Comparison of ENCODE assay signal across 1 fruit fly cellular context in the genomic region with DNA sequence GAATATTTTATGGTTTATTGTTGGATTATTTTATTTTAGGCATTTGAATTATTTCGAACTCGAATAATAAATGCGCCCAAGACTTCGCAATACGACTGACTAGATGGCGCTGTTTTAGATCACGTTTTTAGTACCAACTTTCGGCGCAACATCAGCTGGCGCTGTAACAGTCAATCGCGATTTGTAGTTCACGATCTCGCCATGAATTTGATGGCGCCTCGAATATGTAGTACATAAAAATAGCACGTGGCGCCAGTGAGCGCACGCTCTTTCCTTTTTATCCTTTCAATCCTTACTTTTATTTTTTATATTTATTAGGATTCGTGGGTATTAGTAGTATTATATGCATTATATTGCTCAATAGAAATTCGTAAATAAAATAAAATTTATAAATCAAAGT.
TF ChIP-seq lines count a peak whose summit lies in the region.

No protein-coding gene starts in this region.

TF ChIP-seq in whole organism, embryonic, 481 proteins besides CTCF, POLR2A, EP300 and RAD21 (continued from another document):
- TF ChIP-seq CG13894 (tag; optimal IDR thresholded peaks at IDR 0.05; lab: Kevin White, UChicago): peak; percentile 2
- TF ChIP-seq gem (tag; optimal IDR thresholded peaks at IDR 0.05; lab: Kevin White, UChicago): peak; percentile 72
- peak; percentile 70 for TF ChIP-seq Antp (GFP tag; optimal IDR thresholded peaks at IDR 0.05; lab: Kevin White, UChicago)
- TF ChIP-seq CG6654 (GFP tag; optimal IDR thresholded peaks at IDR 0.05; lab: Kevin White, UChicago): peak; percentile 24
- TF ChIP-seq bcd (GFP tag; optimal IDR thresholded peaks at IDR 0.05; lab: Kevin White, UChicago): peak; percentile 60
- peak; percentile 86 for TF ChIP-seq CG10959 (GFP tag; IDR thresholded peaks at IDR 0.05; lab: Robert Waterston, UW)
- TF ChIP-seq Ets65A (GFP tag; lab: Kevin White, UChicago): peak; percentile 94
- no peak for TF ChIP-seq hkb (optimal IDR thresholded peaks at IDR 0.05; lab: Kevin White, UChicago)
- peak; percentile 68 for TF ChIP-seq hkb (GFP tag; IDR thresholded peaks at IDR 0.05; lab: Robert Waterston, UW)
- TF ChIP-seq Optix (GFP tag; IDR thresholded peaks at IDR 0.05; lab: Robert Waterston, UW): peak; percentile 77
- peak; percentile 83 for TF ChIP-seq CG1024 (GFP tag; IDR thresholded peaks at IDR 0.05; lab: Robert Waterston, UW)
- no peak for TF ChIP-seq jigr1 (GFP tag; IDR thresholded peaks at IDR 0.05; lab: Robert Waterston, UW)
- peak; percentile 36; the same call in 1 of the 2 replicates for TF ChIP-seq seq (GFP tag; IDR thresholded peaks at IDR 0.05; lab: Robert Waterston, UW)
- peak; percentile 57 for TF ChIP-seq cato (GFP tag; optimal IDR thresholded peaks at IDR 0.05; lab: Kevin White, UChicago; ENCODE audit: borderline replicate concordance)
- peak; percentile 30; the same call in 1 of the 3 replicates for TF ChIP-seq Opbp (GFP tag; IDR thresholded peaks at IDR 0.05; lab: Robert Waterston, UW; ENCODE audit: partially characterized antibody)
- peak; percentile 76 for TF ChIP-seq HmgD (GFP tag; optimal IDR thresholded peaks at IDR 0.05; lab: Kevin White, UChicago)
- no peak for TF ChIP-seq slou (GFP tag; optimal IDR thresholded peaks at IDR 0.05; lab: Kevin White, UChicago)
- TF ChIP-seq TFAM (GFP tag; optimal IDR thresholded peaks at IDR 0.05; lab: Kevin White, UChicago): no peak
- no peak for TF ChIP-seq Hey (tag; optimal IDR thresholded peaks at IDR 0.05; lab: Kevin White, UChicago)
- TF ChIP-seq CG12236 (GFP tag; optimal IDR thresholded peaks at IDR 0.05; lab: Kevin White, UChicago): peak; percentile 8
- peak; percentile 85 for TF ChIP-seq lmd (GFP tag; IDR thresholded peaks at IDR 0.05; lab: Robert Waterston, UW)
- TF ChIP-seq chn (GFP tag; optimal IDR thresholded peaks at IDR 0.05; lab: Kevin White, UChicago): peak; percentile 84
- TF ChIP-seq exex (tag; optimal IDR thresholded peaks at IDR 0.05; lab: Kevin White, UChicago): no peak
- no peak for TF ChIP-seq ham (GFP tag; IDR thresholded peaks at IDR 0.05; lab: Robert Waterston, UW)
- TF ChIP-seq pros (GFP tag; optimal IDR thresholded peaks at IDR 0.05; lab: Kevin White, UChicago): no peak
- TF ChIP-seq knrl (GFP tag; IDR thresholded peaks at IDR 0.05; lab: Robert Waterston, UW; ENCODE audit: partially characterized antibody): peak; percentile 26; the same call in 1 of the 3 replicates
- TF ChIP-seq B-H2 (GFP tag; optimal IDR thresholded peaks at IDR 0.05; lab: Kevin White, UChicago): peak; percentile 6
- TF ChIP-seq dimm (GFP tag; IDR thresholded peaks at IDR 0.05; lab: Robert Waterston, UW): peak; percentile 36; the same call in 1 of the 2 replicates
- TF ChIP-seq dan (GFP tag; IDR thresholded peaks at IDR 0.05; lab: Robert Waterston, UW): no peak
- TF ChIP-seq tgo (GFP tag; IDR thresholded peaks at IDR 0.05; lab: Robert Waterston, UW): peak; percentile 80
- TF ChIP-seq maf-S (GFP tag; optimal IDR thresholded peaks at IDR 0.05; lab: Kevin White, UChicago): peak; percentile 70
- no peak for TF ChIP-seq gfzf (GFP tag; optimal IDR thresholded peaks at IDR 0.05; lab: Kevin White, UChicago)
- TF ChIP-seq hb (GFP tag; IDR thresholded peaks at IDR 0.05; lab: Robert Waterston, UW; ENCODE audit: partially characterized antibody): no peak
- no peak for TF ChIP-seq CG13296 (GFP tag; optimal IDR thresholded peaks at IDR 0.05; lab: Kevin White, UChicago)
- TF ChIP-seq Hsf (GFP tag; optimal IDR thresholded peaks at IDR 0.05; lab: Kevin White, UChicago): peak; percentile 73
- TF ChIP-seq CoRest (tag; optimal IDR thresholded peaks at IDR 0.05; lab: Kevin White, UChicago): peak; percentile 64
- peak; percentile 60 for TF ChIP-seq CG15601 (tag; optimal IDR thresholded peaks at IDR 0.05; lab: Kevin White, UChicago)
